Worm (Caenorhabditis elegans) whole organism, young adult: ENCODE measurements around the gene srg-15.

Experiments used
- F10E7.11 ChIP-seq: sonication (generic microtip); optimal IDR thresholded peaks from 2 replicates; lab custom pipeline; 2017; ENCODE audit warnings: mild to moderate bottlenecking, missing genetic modification characterization, moderate library complexity, missing compliant biosample characterization
- F55B11.4 ChIP-seq: sonication (generic microtip); optimal IDR thresholded peaks from 2 replicates; lab custom pipeline; 2016; ENCODE audit warnings: missing compliant biosample characterization, missing genetic modification characterization, borderline replicate concordance; ENCODE audit not compliant: insufficient read depth
- F57A8.1 ChIP-seq: fragments of 200-800 bp; sonication (Bioruptor generic); optimal IDR thresholded peaks from 2 replicates; lab custom pipeline; 2018; ENCODE audit warnings: mild to moderate bottlenecking, missing genetic modification characterization, moderate library complexity, missing compliant biosample characterization
- K12H6.12 ChIP-seq: fragments of 200-800 bp; sonication (Bioruptor generic); optimal IDR thresholded peaks from 2 replicates; lab custom pipeline; 2018; ENCODE audit warnings: mild to moderate bottlenecking, missing genetic modification characterization, missing compliant biosample characterization
- T26A5.8 ChIP-seq: sonication (generic microtip); optimal IDR thresholded peaks from 2 replicates; lab custom pipeline; 2016; ENCODE audit warnings: missing genetic modification characterization, missing compliant biosample characterization
- Y53F4B.3 ChIP-seq: fragments of 200-800 bp; sonication (Bioruptor generic); IDR thresholded peaks from 2 replicates; pipeline ENCODE4 v1.3.6; 2022; ENCODE audit warnings: missing genetic modification reagents, missing genetic modification characterization, missing compliant biosample characterization
- Y53G8AR.9 ChIP-seq: fragments of 200-800 bp; sonication (Bioruptor generic); conservative IDR thresholded peaks from 2 replicates; pipeline ENCODE4 v1.3.6; 2022; ENCODE audit warnings: missing genetic modification reagents, missing genetic modification characterization, missing compliant biosample characterization
- Y67H2A.10 ChIP-seq: fragments of 200-800 bp; sonication (Bioruptor generic); conservative IDR thresholded peaks from 2 replicates; pipeline ENCODE4 v1.3.6; 2022; ENCODE audit warnings: missing genetic modification reagents, missing genetic modification characterization, missing compliant biosample characterization
- Y79H2A.3 ChIP-seq: fragments of 200-800 bp; sonication (Bioruptor generic); conservative IDR thresholded peaks from 2 replicates; pipeline ENCODE4 v1.3.6; 2022; ENCODE audit warnings: missing genetic modification reagents, missing genetic modification characterization, missing compliant biosample characterization
- attf-3 ChIP-seq: fragments of 200-800 bp; sonication (Bioruptor generic); conservative IDR thresholded peaks from 2 replicates; pipeline ENCODE4 v1.3.6; 2022; ENCODE audit warnings: missing genetic modification reagents, missing genetic modification characterization, missing compliant biosample characterization
- cebp-2 ChIP-seq: fragments of 200-800 bp; sonication (Bioruptor generic); IDR thresholded peaks from 2 replicates; pipeline ENCODE4 v1.3.6; 2022; ENCODE audit warnings: missing genetic modification characterization, missing compliant biosample characterization
- ceh-58 ChIP-seq: fragments of 200-800 bp; sonication (Bioruptor generic); IDR thresholded peaks from 2 replicates; pipeline ENCODE4 v1.3.6; 2022; ENCODE audit warnings: missing genetic modification characterization, missing compliant biosample characterization
- chd-7 ChIP-seq: sonication (generic microtip); optimal IDR thresholded peaks from 2 replicates; lab custom pipeline; 2016; ENCODE audit warnings: mild to moderate bottlenecking, missing genetic modification characterization, moderate library complexity, missing compliant biosample characterization
- die-1 ChIP-seq: sonication (generic microtip); optimal IDR thresholded peaks from 2 replicates; lab custom pipeline; 2016; ENCODE audit warnings: missing genotype, mild to moderate bottlenecking, missing genetic modification characterization, missing compliant biosample characterization
- dox-1 ChIP-seq: fragments of 200-800 bp; sonication (Bioruptor generic); IDR thresholded peaks from 2 replicates; pipeline ENCODE4 v1.3.6; 2022; ENCODE audit warnings: missing genetic modification reagents, missing genetic modification characterization, missing compliant biosample characterization
- egl-18 ChIP-seq: fragments of 200-800 bp; sonication (Bioruptor generic); IDR thresholded peaks from 2 replicates; pipeline ENCODE4 v1.3.6; 2022; ENCODE audit warnings: missing genetic modification reagents, missing genetic modification characterization, missing compliant biosample characterization
- egrh-3 ChIP-seq: fragments of 200-800 bp; sonication (Bioruptor generic); IDR thresholded peaks from 2 replicates; pipeline ENCODE4 v1.3.6; 2022; ENCODE audit warnings: missing genetic modification reagents, missing genetic modification characterization, missing compliant biosample characterization
- hlh-12 ChIP-seq: sonication (generic microtip); optimal IDR thresholded peaks from 2 replicates; lab custom pipeline; 2016; ENCODE audit warnings: missing genetic modification characterization, missing compliant biosample characterization
- lag-1 ChIP-seq: fragments of 200-800 bp; sonication (Bioruptor generic); IDR thresholded peaks from 2 replicates; pipeline ENCODE4 v1.3.6; 2022; ENCODE audit warnings: missing genetic modification reagents, missing genetic modification characterization, missing compliant biosample characterization
- lin-26 ChIP-seq: fragments of 200-800 bp; sonication (Bioruptor generic); IDR thresholded peaks from 2 replicates; pipeline ENCODE4 v1.3.6; 2022; ENCODE audit warnings: missing genetic modification reagents, missing genetic modification characterization, missing compliant biosample characterization
- lin-40 ChIP-seq: sonication (generic microtip); optimal IDR thresholded peaks from 2 replicates; lab custom pipeline; 2016; ENCODE audit warnings: missing genetic modification characterization, mild to moderate bottlenecking, missing compliant biosample characterization, missing genotype, missing genetic modification reagents
- lin-54 ChIP-seq: fragments of 200-800 bp; sonication (Bioruptor generic); optimal IDR thresholded peaks from 2 replicates; lab custom pipeline; 2018; ENCODE audit warnings: mild to moderate bottlenecking, missing genetic modification characterization, missing compliant biosample characterization
- lir-1 ChIP-seq: fragments of 200-800 bp; sonication (Bioruptor generic); conservative IDR thresholded peaks from 2 replicates; pipeline ENCODE4 v1.3.6; 2022; ENCODE audit warnings: missing genetic modification reagents, missing genetic modification characterization, missing compliant biosample characterization
- lsl-1 ChIP-seq: fragments of 200-800 bp; sonication (Bioruptor generic); optimal IDR thresholded peaks from 2 replicates; lab custom pipeline; 2018; ENCODE audit warnings: mild to moderate bottlenecking, missing genetic modification characterization, moderate library complexity, missing compliant biosample characterization
- nfyb-1 ChIP-seq: fragments of 200-800 bp; sonication (Bioruptor generic); IDR thresholded peaks from 2 replicates; pipeline ENCODE4 v1.3.6; 2022; ENCODE audit warnings: missing genetic modification reagents, missing genetic modification characterization, missing compliant biosample characterization
- nhr-80 ChIP-seq: sonication (generic microtip); optimal IDR thresholded peaks from 2 replicates; lab custom pipeline; 2016; ENCODE audit warnings: missing genetic modification characterization, missing compliant biosample characterization
- pbrm-1 ChIP-seq: fragments of 200-800 bp; sonication (Bioruptor generic); IDR thresholded peaks from 2 replicates; pipeline ENCODE4 v1.3.6; 2022; ENCODE audit warnings: missing genetic modification reagents, missing genetic modification characterization, missing compliant biosample characterization
- rec-8 ChIP-seq, 2 experiments: sonication (generic microtip); optimal IDR thresholded peaks; 2 replicates each; lab custom pipeline; 2016; ENCODE audit warnings: mild to moderate bottlenecking in 2 of 2, missing genetic modification characterization in 2 of 2, missing genetic modification reagents in 2 of 2, missing genotype in 2 of 2, missing biosample characterization in 1 of 2, missing compliant biosample characterization in 1 of 2, moderate library complexity in 1 of 2
- repo-1 ChIP-seq: sonication (generic microtip); optimal IDR thresholded peaks from 2 replicates; lab custom pipeline; 2017; ENCODE audit warnings: mild to moderate bottlenecking, missing genetic modification characterization, missing compliant biosample characterization
- snpc-3.4 ChIP-seq: sonication (generic microtip); optimal IDR thresholded peaks from 2 replicates; lab custom pipeline; 2017; ENCODE audit warnings: missing genetic modification characterization, mild to moderate bottlenecking, missing compliant biosample characterization, antibody characterized with exemption, moderate library complexity, missing genotype, missing genetic modification reagents
- snpc-4 ChIP-seq, 5 experiments: fragments of 150-350 bp in 1 of 5; sonication (generic microtip) in 4 of 5; optimal IDR thresholded peaks; 2 replicates each; lab custom pipeline; 2014 to 2018; ENCODE audit warnings: missing genetic modification characterization in 5 of 5, missing biosample characterization in 3 of 5, antibody characterized with exemption in 2 of 5, mild to moderate bottlenecking in 2 of 5, missing compliant biosample characterization in 2 of 5, missing genotype in 2 of 5, moderate library complexity in 2 of 5, missing genetic modification reagents in 1 of 5
- sptf-2 ChIP-seq: fragments of 200-800 bp; sonication (Bioruptor generic); optimal IDR thresholded peaks from 2 replicates; lab custom pipeline; 2018; ENCODE audit warnings: mild to moderate bottlenecking, missing genetic modification characterization, missing compliant biosample characterization
- tlf-1 ChIP-seq: fragments of 200-800 bp; sonication (Bioruptor generic); optimal IDR thresholded peaks from 2 replicates; lab custom pipeline; 2018; ENCODE audit warnings: mild to moderate bottlenecking, missing genetic modification characterization, missing compliant biosample characterization
- unc-62 ChIP-seq: fragments of 150-350 bp; optimal IDR thresholded peaks from 2 replicates; lab custom pipeline; 2014; ENCODE audit warnings: missing biosample characterization, missing genetic modification reagents, missing genetic modification characterization
- ztf-28 ChIP-seq: fragments of 200-800 bp; sonication (Bioruptor generic); IDR thresholded peaks from 2 replicates; pipeline ENCODE4 v1.3.6; 2022; ENCODE audit warnings: missing genetic modification reagents, missing genetic modification characterization, missing compliant biosample characterization
- ztf-6 ChIP-seq: fragments of 200-800 bp; sonication (Bioruptor generic); IDR thresholded peaks from 2 replicates; pipeline ENCODE4 v1.3.6; 2022; ENCODE audit warnings: missing genetic modification reagents, missing genetic modification characterization, missing compliant biosample characterization

Gene srg-15

DNA sequence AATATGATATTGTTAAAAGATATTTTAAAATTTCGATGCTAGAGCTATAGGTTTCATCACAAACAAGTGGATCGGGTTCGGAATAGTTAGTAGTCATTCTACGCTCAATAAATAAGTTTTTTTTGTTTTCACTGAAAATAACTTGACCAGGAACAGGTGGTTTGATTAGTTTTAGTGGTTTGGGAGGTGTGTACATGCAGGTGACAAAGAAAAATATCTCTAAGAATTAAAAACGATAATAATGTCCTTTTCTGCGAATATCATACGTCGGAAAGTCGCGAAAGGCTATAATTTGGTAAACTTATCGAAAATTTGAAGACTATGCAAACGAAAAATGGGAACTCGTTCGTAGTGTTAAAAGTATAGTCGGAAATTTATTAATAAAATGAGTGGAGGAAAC, at the start of gene srg-15:
Gene srg-15 (minus strand): TSS at position 101 of the 400 bp plus-strand sequence.
- TF ChIP-seq tlf-1 (GFP tag; lab: Kevin White, UChicago) (no peak), F55B11.4 (tag; lab: Kevin White, UChicago) (no peak), nfyb-1 (GFP tag; lab: Robert Waterston, UW) (no peak), egl-18 (GFP tag; lab: Robert Waterston, UW) (no peak), Y79H2A.3 (GFP tag; lab: Robert Waterston, UW) (no peak), rec-8 (tag; optimal IDR thresholded peaks at IDR 0.05; lab: Kevin White, UChicago) (no peak), lin-54 (GFP tag; lab: Kevin White, UChicago) (no peak), pbrm-1 (GFP tag; lab: Robert Waterston, UW) (no peak), ceh-58 (no peak), nhr-80 (no peak)

DNA sequence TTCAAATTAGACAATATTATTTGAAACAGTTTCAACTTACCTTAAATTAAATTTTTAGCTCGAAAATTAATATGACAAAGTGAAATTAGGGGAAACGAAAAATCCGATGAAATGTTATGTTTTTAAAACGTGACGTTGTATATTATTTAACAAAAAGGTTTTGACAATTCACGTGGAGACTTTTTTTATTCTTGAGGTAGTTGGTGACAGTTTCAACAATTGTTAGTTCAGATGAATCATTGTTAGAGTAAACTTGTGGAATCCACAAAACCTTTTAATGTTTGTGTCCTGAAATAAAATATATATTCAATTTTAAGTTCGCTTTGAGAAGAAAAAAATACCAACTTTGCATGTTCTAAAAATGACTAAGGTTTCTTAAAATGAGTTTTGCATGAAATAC, 49.3 kb upstream of the srg-15 start, which contains the start of gene fut-1:
Gene fut-1 (minus strand): TSS at position 101 of the 400 bp plus-strand sequence.
- TF ChIP-seq lin-40 (tag; lab: Kevin White, UChicago) = no peak

DNA sequence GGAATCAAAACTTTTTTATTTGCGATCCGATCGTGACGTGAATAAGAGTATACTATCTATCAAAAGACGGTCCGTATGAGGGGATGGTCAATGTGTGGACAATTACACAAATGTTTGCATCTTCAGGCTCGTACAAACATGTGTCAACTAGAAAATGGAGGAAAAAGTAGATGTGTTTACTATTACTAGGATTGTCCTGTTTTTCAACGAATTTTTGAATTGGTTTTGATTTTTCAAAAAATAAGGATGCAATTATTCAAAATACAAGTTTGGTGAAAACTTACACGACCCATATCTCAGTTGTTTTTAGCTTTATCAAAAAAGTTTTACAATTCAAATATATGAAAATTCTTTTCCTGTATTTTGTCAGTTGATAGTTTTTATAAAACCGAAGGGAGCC, 45.1 kb upstream of the srg-15 start, which contains the start of gene K08F8.7:
Gene K08F8.7 (minus strand): TSS at position 101 of the 400 bp plus-strand sequence.
- TF ChIP-seq Y53F4B.3 (GFP tag; lab: Robert Waterston, UW) = no peak
- no peak for TF ChIP-seq pbrm-1 (GFP tag; lab: Robert Waterston, UW)
- TF ChIP-seq Y67H2A.10 (GFP tag; lab: Robert Waterston, UW) = no peak
- TF ChIP-seq die-1 = no peak
- TF ChIP-seq snpc-4 (GFP tag; optimal IDR thresholded peaks at IDR 0.05; lab: Kevin White, UChicago) = no peak
- no peak for TF ChIP-seq snpc-4 (tag; optimal IDR thresholded peaks at IDR 0.05; lab: Kevin White, UChicago)
- TF ChIP-seq hlh-12 (tag; lab: Kevin White, UChicago) = no peak
- no peak for TF ChIP-seq dox-1

DNA sequence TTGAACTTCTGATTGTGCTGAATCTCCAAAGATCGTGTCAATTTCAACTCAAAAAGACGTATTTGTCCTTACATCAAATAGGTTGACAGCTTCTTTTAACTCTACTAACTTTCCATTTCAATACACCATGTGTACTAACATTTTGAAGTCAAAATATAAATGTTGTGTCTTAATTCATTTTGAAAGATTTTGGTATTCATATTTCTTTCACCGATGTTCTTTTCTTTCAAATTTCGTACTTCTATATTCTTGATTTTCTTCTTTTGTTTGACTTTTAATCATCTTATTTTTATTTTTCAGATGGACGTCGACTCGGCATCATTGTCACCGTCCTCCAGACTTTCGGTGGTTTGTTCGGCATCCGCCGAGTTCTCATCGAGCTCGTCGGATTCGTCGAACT, 41.5 kb upstream of the srg-15 start, which contains the start of gene atf-2:
Gene atf-2 (plus strand): TSS at position 301 of the 400 bp plus-strand sequence.
- no peak for TF ChIP-seq ztf-28 (GFP tag; lab: Robert Waterston, UW)
- TF ChIP-seq snpc-3.4 (tag; lab: Kevin White, UChicago) = no peak
- TF ChIP-seq Y53G8AR.9 (GFP tag; lab: Robert Waterston, UW) = no peak
- no peak for TF ChIP-seq lag-1 (GFP tag; lab: Robert Waterston, UW)
- TF ChIP-seq F57A8.1 (GFP tag; lab: Kevin White, UChicago) = no peak
- no peak for TF ChIP-seq K12H6.12
- no peak for TF ChIP-seq lin-40 (tag; lab: Kevin White, UChicago)
- TF ChIP-seq lsl-1 = no peak
- TF ChIP-seq lir-1 (GFP tag; lab: Robert Waterston, UW) = no peak
- TF ChIP-seq sptf-2 (GFP tag; lab: Kevin White, UChicago) = no peak
- TF ChIP-seq unc-62 (GFP tag; lab: Kevin White, UChicago) = no peak
- no peak for TF ChIP-seq ztf-6 (GFP tag; lab: Robert Waterston, UW)
- no peak for TF ChIP-seq T26A5.8 (tag; lab: Kevin White, UChicago)
- no peak for TF ChIP-seq attf-3
- no peak for TF ChIP-seq chd-7 (tag; lab: Kevin White, UChicago)
- TF ChIP-seq lin-26 (GFP tag; lab: Robert Waterston, UW) = no peak
- no peak for TF ChIP-seq cebp-2 (GFP tag; lab: Robert Waterston, UW)
- no peak for TF ChIP-seq repo-1
- no peak for TF ChIP-seq egrh-3 (GFP tag; lab: Robert Waterston, UW)
- TF ChIP-seq F10E7.11 (tag; lab: Kevin White, UChicago) = no peak
